Fruit fly (Drosophila melanogaster): ENCODE measurements around the gene Setd3.
A peak's percentile ranks its signal among the peaks of the same experiment; 100 is the strongest.

Setd3 gene

DNA sequence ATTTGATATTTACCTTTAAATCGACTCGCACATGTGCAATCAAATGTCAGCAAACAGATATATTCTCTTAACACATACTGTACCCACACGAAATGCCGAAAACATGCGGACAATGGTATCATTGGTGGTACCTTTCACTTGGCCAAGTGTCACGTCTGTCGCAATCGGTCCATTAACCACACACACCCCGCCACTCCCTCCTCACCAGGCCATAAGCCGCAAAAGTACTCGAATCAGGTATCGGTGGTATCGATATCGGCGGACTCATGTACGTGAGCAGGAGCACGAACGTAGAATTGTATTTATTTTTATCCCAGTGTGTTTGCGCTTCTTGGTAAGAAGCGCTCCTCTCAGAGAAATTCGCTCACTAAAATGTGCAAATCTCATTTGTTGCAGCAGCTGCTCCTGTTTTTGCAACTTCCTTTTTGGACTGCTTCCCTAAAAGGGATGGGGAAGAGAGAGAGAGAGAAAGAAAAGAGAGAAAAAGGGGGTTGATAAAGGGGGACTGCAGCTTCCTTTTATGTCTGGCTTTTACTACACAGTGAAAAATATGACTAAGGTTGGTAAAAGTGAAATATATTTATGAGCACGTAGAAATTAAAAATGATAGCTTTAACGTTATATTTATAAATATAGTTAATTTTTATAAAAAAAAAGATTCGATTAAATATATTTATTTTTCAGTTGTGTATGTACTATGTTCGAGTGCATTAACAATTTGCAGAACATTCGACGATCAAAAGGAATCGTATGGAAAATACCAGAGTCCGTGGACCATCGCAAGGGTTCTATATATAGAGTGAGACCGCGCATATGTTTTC lies 15.2 kb upstream of the Setd3 start (continued):
- no peak for TF ChIP-seq prd (optimal IDR thresholded peaks at IDR 0.05)
- peak; percentile 36; the same call in 2 of the 3 replicates for TF ChIP-seq prd (GFP tag; IDR thresholded peaks at IDR 0.05)
- peak; percentile 56 for TF ChIP-seq CG2712 (tag; optimal IDR thresholded peaks at IDR 0.05)
- TF ChIP-seq Ptx1 (GFP tag; IDR thresholded peaks at IDR 0.05) = 0 out of 2 replicates have a peak, but pooled peaks have one; percentile 10
- peak; percentile 38; the same call in 1 of the 3 replicates for TF ChIP-seq CG17361 (GFP tag; IDR thresholded peaks at IDR 0.05)
- peak; percentile 44; the same call in 2 of the 3 replicates for TF ChIP-seq row (GFP tag; IDR thresholded peaks at IDR 0.05)
- TF ChIP-seq CG4424 (GFP tag; optimal IDR thresholded peaks at IDR 0.05) = no peak
- no peak for TF ChIP-seq HmgZ (tag; optimal IDR thresholded peaks at IDR 0.05)
- no peak for TF ChIP-seq dati (GFP tag; IDR thresholded peaks at IDR 0.05)
- TF ChIP-seq Hmr (GFP tag; optimal IDR thresholded peaks at IDR 0.05) = no peak

DNA sequence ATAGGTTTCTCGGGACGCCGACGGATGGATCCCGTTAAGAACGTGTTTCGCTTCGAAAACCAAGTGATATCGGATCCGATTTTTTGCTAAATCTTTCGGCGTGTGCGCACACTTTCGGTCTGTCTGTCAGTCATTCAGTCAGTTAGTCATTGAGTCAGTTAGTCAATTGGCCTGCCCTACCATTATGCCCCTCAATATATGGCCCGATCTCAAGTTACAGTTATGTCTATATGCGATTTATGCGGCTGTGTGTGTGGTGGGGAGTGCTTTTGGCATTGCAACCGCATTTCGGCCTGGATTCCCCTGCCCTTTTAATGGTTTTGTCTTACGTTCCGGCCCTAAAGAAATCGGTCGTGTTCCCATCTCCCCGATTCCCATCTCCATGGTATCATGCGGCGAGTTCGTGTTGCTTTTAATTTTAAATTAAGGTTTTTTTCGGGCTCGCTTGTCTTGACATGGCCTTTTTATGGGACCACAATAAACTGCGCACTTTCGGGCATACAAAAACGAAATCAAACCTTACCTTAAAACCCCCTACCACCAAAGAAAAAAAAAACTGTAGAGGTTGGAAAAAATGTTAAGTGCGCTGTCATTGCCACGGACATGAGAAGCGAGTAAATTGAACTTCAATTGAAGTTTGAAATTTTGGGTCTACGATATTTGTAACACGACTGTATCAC lies 14.3 kb upstream of the Setd3 start:
- peak; percentile 87 for TF ChIP-seq CG8281 (tag; optimal IDR thresholded peaks at IDR 0.05)
- no peak for TF ChIP-seq CG9932 (GFP tag; IDR thresholded peaks at IDR 0.05)
- TF ChIP-seq C15 (GFP tag; IDR thresholded peaks at IDR 0.05) = no peak
- no peak for TF ChIP-seq Deaf1 (tag; optimal IDR thresholded peaks at IDR 0.05)
- TF ChIP-seq unc-4 (GFP tag; IDR thresholded peaks at IDR 0.05; ENCODE audit: partially characterized antibody) = no peak
- peak; percentile 82 for TF ChIP-seq CG7987 (GFP tag; optimal IDR thresholded peaks at IDR 0.05)
- no peak for TF ChIP-seq gro (GFP tag; optimal IDR thresholded peaks at IDR 0.05)
- no peak for TF ChIP-seq HLH54F (GFP tag; optimal IDR thresholded peaks at IDR 0.05)
- peak; percentile 20 for TF ChIP-seq grn (GFP tag; optimal IDR thresholded peaks at IDR 0.05)
- TF ChIP-seq CG1792 (GFP tag; optimal IDR thresholded peaks at IDR 0.05) = no peak
- no peak for TF ChIP-seq Dad (GFP tag; optimal IDR thresholded peaks at IDR 0.05)
- TF ChIP-seq sqz (GFP tag; optimal IDR thresholded peaks at IDR 0.05) = peak; percentile 76

DNA sequence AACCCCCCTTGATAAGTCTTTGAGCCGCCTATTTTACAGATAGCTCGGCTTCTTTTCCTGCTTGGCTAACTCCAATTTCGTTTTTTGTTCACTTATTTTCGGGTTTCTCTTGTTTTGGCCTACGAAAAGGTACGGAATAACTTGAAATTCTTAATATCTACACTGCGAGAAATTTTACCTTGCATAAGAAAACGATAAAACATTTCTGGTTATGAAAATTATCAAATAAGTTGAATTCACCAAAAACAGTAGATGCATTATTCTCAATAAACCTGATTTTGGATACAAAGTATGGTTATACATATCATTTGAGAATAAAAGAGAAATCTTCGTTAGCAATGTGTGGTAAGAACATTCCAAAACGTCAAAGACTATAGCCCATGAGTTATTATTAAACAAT lies 13.5 kb upstream of the Setd3 start:
- no peak for TF ChIP-seq CG12071 (GFP tag; optimal IDR thresholded peaks at IDR 0.05)
- TF ChIP-seq ci (GFP tag; IDR thresholded peaks at IDR 0.05) = 0 out of 3 replicates have a peak, but pooled peaks have one; percentile 11
- peak; percentile 21 for TF ChIP-seq CG3281 (GFP tag; optimal IDR thresholded peaks at IDR 0.05)
- no peak for TF ChIP-seq MTF-1 (GFP tag; optimal IDR thresholded peaks at IDR 0.05; ENCODE audit: borderline replicate concordance)
- no peak for TF ChIP-seq CG8478 (optimal IDR thresholded peaks at IDR 0.05)
- TF ChIP-seq nerfin-2 (GFP tag; IDR thresholded peaks at IDR 0.05; ENCODE audit: partially characterized antibody) = no peak
- TF ChIP-seq Dll (GFP tag; IDR thresholded peaks at IDR 0.05; ENCODE audit: partially characterized antibody) = no peak
- peak; percentile 0 for TF ChIP-seq pros (GFP tag; optimal IDR thresholded peaks at IDR 0.05)
- TF ChIP-seq Aef1 (GFP tag; IDR thresholded peaks at IDR 0.05) = no peak
- no peak for TF ChIP-seq CG14667 (GFP tag; IDR thresholded peaks at IDR 0.05)
- no peak for TF ChIP-seq en (GFP tag; optimal IDR thresholded peaks at IDR 0.05)
- no peak for TF ChIP-seq CG3726 (GFP tag; IDR thresholded peaks at IDR 0.05)
- TF ChIP-seq CG4328 (GFP tag; optimal IDR thresholded peaks at IDR 0.05) = no peak
- TF ChIP-seq bcd (GFP tag; optimal IDR thresholded peaks at IDR 0.05) = no peak
- TF ChIP-seq mld (GFP tag; IDR thresholded peaks at IDR 0.05; ENCODE audit: partially characterized antibody) = no peak
- no peak for TF ChIP-seq Tbp (GFP tag; optimal IDR thresholded peaks at IDR 0.05)
- TF ChIP-seq Pdp1 (GFP tag; optimal IDR thresholded peaks at IDR 0.05) = no peak
- TF ChIP-seq CG2875 (GFP tag; optimal IDR thresholded peaks at IDR 0.05) = no peak
- TF ChIP-seq jing (GFP tag; optimal IDR thresholded peaks at IDR 0.05) = peak; percentile 3
- no peak for TF ChIP-seq ttk (GFP tag; IDR thresholded peaks at IDR 0.05)
- no peak for TF ChIP-seq Doc3 (GFP tag; IDR thresholded peaks at IDR 0.05; ENCODE audit: partially characterized antibody)
- no peak for TF ChIP-seq gt (GFP tag; IDR thresholded peaks at IDR 0.05)
- TF ChIP-seq CG17612 (GFP tag; IDR thresholded peaks at IDR 0.05) = no peak
- no peak for TF ChIP-seq chn (GFP tag; optimal IDR thresholded peaks at IDR 0.05)
- no peak for TF ChIP-seq CG11560 (tag; IDR thresholded peaks at IDR 0.05)
- TF ChIP-seq CG14050 (GFP tag; IDR thresholded peaks at IDR 0.05) = no peak
